Worm (Caenorhabditis elegans) whole organism, young adult: Measurements from ENCODE around the gene nhr-167.

Experiments used
- F37B4.10 ChIP-seq: fragments of 200-800 bp; sonication (Bioruptor generic); IDR thresholded peaks from 2 replicates; pipeline ENCODE4 v1.3.6; 2022; ENCODE audit warnings: missing genetic modification characterization, missing compliant biosample characterization
- cebp-2 ChIP-seq: fragments of 200-800 bp; sonication (Bioruptor generic); IDR thresholded peaks from 2 replicates; pipeline ENCODE4 v1.3.6; 2022; ENCODE audit warnings: missing genetic modification characterization, missing compliant biosample characterization
- ets-4 ChIP-seq: fragments of 200-800 bp; sonication (Bioruptor generic); optimal IDR thresholded peaks from 2 replicates; lab custom pipeline; 2018; ENCODE audit warnings: mild to moderate bottlenecking, missing genetic modification characterization, missing compliant biosample characterization
- nfya-1 ChIP-seq: sonication (generic microtip); optimal IDR thresholded peaks from 2 replicates; lab custom pipeline; 2017; ENCODE audit warnings: antibody characterized with exemption, missing compliant biosample characterization, missing genetic modification characterization, borderline replicate concordance; ENCODE audit not compliant: insufficient read depth
- rec-8 ChIP-seq, 2 experiments: sonication (generic microtip); optimal IDR thresholded peaks; 2 replicates each; lab custom pipeline; 2016; ENCODE audit warnings: mild to moderate bottlenecking in 2 of 2, missing genetic modification characterization in 2 of 2, missing genetic modification reagents in 2 of 2, missing genotype in 2 of 2, missing biosample characterization in 1 of 2, missing compliant biosample characterization in 1 of 2, moderate library complexity in 1 of 2

DNA sequence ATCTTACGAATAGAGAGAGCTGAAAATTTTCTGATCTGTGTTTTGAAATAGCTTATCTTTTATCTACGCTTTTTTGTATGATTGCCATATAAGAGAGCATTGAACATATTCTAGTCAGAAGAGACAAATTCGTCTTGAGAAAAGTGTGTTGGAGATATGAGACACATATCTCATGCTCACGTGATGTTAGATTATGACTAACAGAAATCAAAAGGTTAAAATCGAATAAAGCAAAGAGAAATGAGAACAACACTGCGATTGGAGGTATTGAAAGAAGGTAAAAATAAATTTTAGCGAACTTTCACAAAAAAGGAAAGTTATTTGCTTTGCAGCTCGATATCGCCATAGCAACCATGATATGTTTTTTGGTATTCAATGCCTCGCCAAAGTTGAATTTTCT is at the start of gene nhr-167:
- TF ChIP-seq F37B4.10, result no peak
- TF ChIP-seq ets-4 (GFP tag; lab: Kevin White, UChicago), result no peak
- no peak for TF ChIP-seq rec-8 (tag; optimal IDR thresholded peaks at IDR 0.05; lab: Kevin White, UChicago)
- TF ChIP-seq nfya-1 (tag; lab: Kevin White, UChicago), result no peak
- TF ChIP-seq cebp-2 (GFP tag; lab: Robert Waterston, UW), result no peak
